Worm (Caenorhabditis elegans) whole organism, late embryonic: ENCODE data around the gene F54H5.2.

Experiments
- F13H6.1 ChIP-seq: sonication (generic microtip); optimal IDR thresholded peaks from 2 replicates; lab custom pipeline; 2016; ENCODE audit warnings: missing genetic modification characterization, missing compliant biosample characterization
- ama-1 ChIP-seq: fragments of 150-350 bp; optimal IDR thresholded peaks from 2 replicates; lab custom pipeline; 2014
- ceh-6 ChIP-seq: fragments of 200-800 bp; sonication (Bioruptor generic); optimal IDR thresholded peaks from 2 replicates; lab custom pipeline; 2018; ENCODE audit warnings: mild to moderate bottlenecking, missing genetic modification characterization, missing compliant biosample characterization
- ceh-9 ChIP-seq: sonication (generic microtip); optimal IDR thresholded peaks from 2 replicates; lab custom pipeline; 2016; ENCODE audit warnings: mild to moderate bottlenecking, missing genetic modification characterization, inconsistent platforms, missing compliant biosample characterization
- dmd-4 ChIP-seq: sonication (generic microtip); optimal IDR thresholded peaks from 2 replicates; lab custom pipeline; 2016; ENCODE audit warnings: borderline replicate concordance, missing genetic modification characterization, missing compliant biosample characterization
- hlh-30 ChIP-seq: sonication (generic microtip); optimal IDR thresholded peaks from 2 replicates; lab custom pipeline; 2017; ENCODE audit warnings: antibody characterized with exemption, missing genetic modification characterization, missing compliant biosample characterization; ENCODE audit not compliant: insufficient read depth
- madf-2 ChIP-seq: sonication (generic microtip); optimal IDR thresholded peaks from 2 replicates; lab custom pipeline; 2017; ENCODE audit warnings: missing genetic modification characterization, missing compliant biosample characterization
- pat-9 ChIP-seq: fragments of 200-800 bp; sonication (Bioruptor generic); optimal IDR thresholded peaks from 2 replicates; lab custom pipeline; 2018; ENCODE audit warnings: mild to moderate bottlenecking, missing genetic modification characterization, moderate library complexity, missing compliant biosample characterization
- pha-4 ChIP-seq: fragments of 150-350 bp; optimal IDR thresholded peaks from 2 replicates; lab custom pipeline; 2018; ENCODE audit warnings: missing biosample characterization, missing genetic modification reagents, missing genetic modification characterization
- rnt-1 ChIP-seq: sonication (generic microtip); optimal IDR thresholded peaks from 2 replicates; lab custom pipeline; 2016; ENCODE audit warnings: missing genetic modification characterization, missing compliant biosample characterization
- tbx-2 ChIP-seq: sonication (generic microtip); optimal IDR thresholded peaks from 2 replicates; lab custom pipeline; 2016; ENCODE audit warnings: missing genetic modification characterization, missing compliant biosample characterization

- TF ChIP-seq ceh-9 (no peak), hlh-30 (tag; lab: Kevin White, UChicago) (no peak), dmd-4 (no peak), madf-2 (tag; lab: Kevin White, UChicago) (no peak), pat-9 (tag; lab: Kevin White, UChicago) (no peak), tbx-2 (no peak), F13H6.1 (tag; lab: Kevin White, UChicago) (no peak), ama-1 (lab: Kevin White, UChicago) (no peak), rnt-1 (tag; lab: Kevin White, UChicago) (no peak), pha-4 (tag; lab: Kevin White, UChicago) (no peak), ceh-6 (GFP tag; lab: Kevin White, UChicago) (no peak)
Measured at ce11 chrII:6598050-6598449, 29.2 kb upstream of the F54H5.2 start, which contains the start of gene dnj-8.
